Fruit fly (Drosophila melanogaster) whole organism, prepupa: ENCODE data around the gene CG9917.

Experiments
- CG10631 ChIP-seq: fragments of 200-800 bp; sonication (Bioruptor generic); optimal IDR thresholded peaks from 2 replicates; lab custom pipeline; 2016; ENCODE audit warnings: missing biosample characterization, missing genetic modification characterization
- CG6792 ChIP-seq: fragments of 200-800 bp; sonication (Bioruptor generic); optimal IDR thresholded peaks from 3 replicates; lab custom pipeline; 2016; ENCODE audit warnings: missing biosample characterization, missing genetic modification characterization
- CG7368 ChIP-seq: fragments of 200-800 bp; sonication (Bioruptor generic); optimal IDR thresholded peaks from 3 replicates; lab custom pipeline; 2016; ENCODE audit warnings: missing biosample characterization, missing genetic modification characterization
- CG8632 ChIP-seq: fragments of 200-800 bp; sonication (Bioruptor generic); optimal IDR thresholded peaks from 3 replicates; lab custom pipeline; 2016; ENCODE audit warnings: missing biosample characterization, missing genetic modification characterization
- Eip75B ChIP-seq: fragments of 200-800 bp; sonication (Bioruptor generic); optimal IDR thresholded peaks from 3 replicates; lab custom pipeline; 2016; ENCODE audit warnings: missing biosample characterization, missing genetic modification characterization
- Hr39 ChIP-seq: fragments of 200-800 bp; sonication (Bioruptor generic); optimal IDR thresholded peaks from 2 replicates; lab custom pipeline; 2016; ENCODE audit warnings: missing biosample characterization, missing genetic modification characterization
- Met ChIP-seq: fragments of 200-800 bp; sonication (Bioruptor generic); optimal IDR thresholded peaks from 3 replicates; lab custom pipeline; 2016; ENCODE audit warnings: missing biosample characterization, missing genetic modification characterization
- OdsH ChIP-seq: fragments of 200-800 bp; sonication (Bioruptor generic); optimal IDR thresholded peaks from 3 replicates; lab custom pipeline; 2016; ENCODE audit warnings: missing biosample characterization, missing genetic modification characterization
- ss ChIP-seq, 2 experiments: fragments of 200-800 bp; sonication (Bioruptor generic); optimal IDR thresholded peaks; 2 replicates in 1 of 2; 3 replicates in 1 of 2; lab custom pipeline; 2017 to 2018; ENCODE audit warnings: mild to moderate bottlenecking in 2 of 2, missing biosample characterization in 2 of 2, missing genetic modification characterization in 2 of 2, moderate library complexity in 1 of 2

DNA sequence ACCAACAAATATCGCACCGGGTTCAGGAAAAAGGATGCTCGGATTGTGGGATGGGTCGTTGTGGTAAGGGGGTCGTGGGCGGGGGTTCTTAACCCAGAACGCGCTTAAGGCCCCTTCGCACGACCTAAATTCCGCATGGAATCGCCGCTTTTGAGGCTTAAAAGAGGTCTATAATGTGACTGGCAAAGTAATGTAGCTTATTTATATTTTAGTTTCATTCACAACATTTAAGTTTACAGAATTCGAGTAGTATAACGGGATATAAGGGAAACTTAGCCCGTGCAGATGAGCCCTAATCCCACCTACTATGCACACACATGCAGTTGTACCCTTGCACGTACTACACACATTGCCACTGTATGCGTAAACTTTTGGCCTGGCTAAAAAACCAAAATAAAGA, 44.2 kb downstream of the CG9917 start:
- TF ChIP-seq CG6792 (GFP tag; lab: Kevin White, UChicago) = peak; percentile 88
- TF ChIP-seq CG10631 (GFP tag; lab: Kevin White, UChicago) = peak; percentile 75
- peak; percentile 75 for TF ChIP-seq CG7368
- peak; percentile 80 for TF ChIP-seq Hr39
- peak; percentile 87 for TF ChIP-seq Met
- peak; percentile 90 to 91 for TF ChIP-seq ss (GFP tag; optimal IDR thresholded peaks at IDR 0.05; lab: Kevin White, UChicago)
- peak; percentile 78 for TF ChIP-seq Eip75B
- peak; percentile 85 for TF ChIP-seq CG8632 (GFP tag; lab: Kevin White, UChicago)
- TF ChIP-seq OdsH (GFP tag; lab: Kevin White, UChicago) = peak; percentile 79
